Worm (Caenorhabditis elegans): ENCODE results near the gene F39C12.1.

- TF ChIP-seq nhr-12 (tag; optimal IDR thresholded peaks at IDR 0.05) (no peak), nhr-28 (tag; optimal IDR thresholded peaks at IDR 0.05) (no peak), hmg-11 (tag; optimal IDR thresholded peaks at IDR 0.05) (no peak), nhr-76 (tag; optimal IDR thresholded peaks at IDR 0.05) (no peak), mdl-1 (tag; optimal IDR thresholded peaks at IDR 0.05) (no peak), pha-4 (tag; optimal IDR thresholded peaks at IDR 0.05) (no peak), unc-39 (tag; optimal IDR thresholded peaks at IDR 0.05) (no peak), nfya-1 (tag; optimal IDR thresholded peaks at IDR 0.05; ENCODE audit: insufficient read depth) (peak; percentile 4), nhr-237 (tag; optimal IDR thresholded peaks at IDR 0.05) (no peak), ceh-16 (tag; optimal IDR thresholded peaks at IDR 0.05) (no peak), ztf-4 (tag; optimal IDR thresholded peaks at IDR 0.05) (no peak), unc-62 (GFP tag; optimal IDR thresholded peaks at IDR 0.05) (no peak)
Observed at ce11 chrX:4813115-4813732, 39.8 kb downstream of the F39C12.1 start.

Measured in whole organism, L3 larva.